Worm (Caenorhabditis elegans): ENCODE measurements around the gene Y43F8B.28.

Gene Y43F8B.28

ce11 chrV:19482535-19482934 is 2.6 kb upstream of the Y43F8B.28 start, which contains the start of gene Y43F8B.22:
TSS of gene Y43F8B.22 (plus strand) at chrV:19482835.
- TF ChIP-seq unc-62 (GFP tag; optimal IDR thresholded peaks at IDR 0.05) = no peak

- TF ChIP-seq unc-62 (GFP tag; optimal IDR thresholded peaks at IDR 0.05) = no peak
Observed at ce11 chrV:19484507-19484906, 612 bp upstream of the Y43F8B.28 start, which contains the start of gene Y43F8B.17. TSS of gene Y43F8B.17 (plus strand) at chrV:19484721.

- no peak for TF ChIP-seq unc-62 (GFP tag; optimal IDR thresholded peaks at IDR 0.05)
Observed at ce11 chrV:19485690-19486089, 571 bp downstream of the Y43F8B.28 start, which contains the start of gene Y43F8B.18. TSS of gene Y43F8B.18 (plus strand) at chrV:19485990.

- TF ChIP-seq unc-62 (GFP tag; optimal IDR thresholded peaks at IDR 0.05) = no peak
Observed at ce11 chrV:19490461-19490860, 5.3 kb downstream of the Y43F8B.28 start, which contains the start of gene Y43F8B.7. TSS of gene Y43F8B.7 (plus strand) at chrV:19490761.

ce11 chrV:19491302-19491701 is 6.2 kb downstream of the Y43F8B.28 start, which contains the start of gene Y43F8B.29:
TSS of gene Y43F8B.29 (plus strand) at chrV:19491602.
- no peak for TF ChIP-seq unc-62 (GFP tag; optimal IDR thresholded peaks at IDR 0.05)

ce11 chrV:19495145-19495544 is 10.0 kb downstream of the Y43F8B.28 start:
- no peak for TF ChIP-seq unc-62 (GFP tag; optimal IDR thresholded peaks at IDR 0.05)

- TF ChIP-seq unc-62 (GFP tag; optimal IDR thresholded peaks at IDR 0.05) = no peak
Observed at ce11 chrV:19495587-19495986, 10.5 kb downstream of the Y43F8B.28 start, which contains the start of gene scl-21. TSS of gene scl-21 (minus strand) at chrV:19495687.

- TF ChIP-seq unc-62 (GFP tag; optimal IDR thresholded peaks at IDR 0.05) = no peak
Observed at ce11 chrV:19497087-19497486, 12.0 kb downstream of the Y43F8B.28 start.

ce11 chrV:19501389-19501788 is 16.3 kb downstream of the Y43F8B.28 start:
- TF ChIP-seq unc-62 (GFP tag; optimal IDR thresholded peaks at IDR 0.05) = no peak

- TF ChIP-seq unc-62 (GFP tag; optimal IDR thresholded peaks at IDR 0.05) = no peak
Observed at ce11 chrV:19502579-19503151, 17.5 kb downstream of the Y43F8B.28 start, which contains the start of gene Y43F8B.3. TSS of gene Y43F8B.3 (plus strand) at chrV:19503101.

- no peak for TF ChIP-seq unc-62 (GFP tag; optimal IDR thresholded peaks at IDR 0.05)
Observed at ce11 chrV:19509061-19509460, 23.9 kb downstream of the Y43F8B.28 start.

- no peak for TF ChIP-seq unc-62 (GFP tag; optimal IDR thresholded peaks at IDR 0.05)
Observed at ce11 chrV:19510352-19510751, 25.2 kb downstream of the Y43F8B.28 start.

ce11 chrV:19510925-19511324 is 25.8 kb downstream of the Y43F8B.28 start:
- no peak for TF ChIP-seq unc-62 (GFP tag; optimal IDR thresholded peaks at IDR 0.05)

ce11 chrV:19512260-19512947 is 27.3 kb downstream of the Y43F8B.28 start, which contains the start of gene Y43F8B.19:
TSS of gene Y43F8B.19 (minus strand) at chrV:19512310.
- TF ChIP-seq unc-62 (GFP tag; optimal IDR thresholded peaks at IDR 0.05) = no peak

ce11 chrV:19513552-19513951 is 28.4 kb downstream of the Y43F8B.28 start, which contains the start of gene phy-4:
TSS of gene phy-4 (minus strand) at chrV:19513652.
- no peak for TF ChIP-seq unc-62 (GFP tag; optimal IDR thresholded peaks at IDR 0.05)

- TF ChIP-seq unc-62 (GFP tag; optimal IDR thresholded peaks at IDR 0.05) = no peak
Observed at ce11 chrV:19518468-19519168, 33.5 kb downstream of the Y43F8B.28 start.

Data from whole organism, dauer.